Fruit fly (Drosophila melanogaster) whole organism, adult: ENCODE data around the gene Svip.

Experiments used
- CG5204 ChIP-seq: fragments of 200-800 bp; sonication (Bioruptor generic); optimal IDR thresholded peaks from 2 replicates; lab custom pipeline; 2016; ENCODE audit warnings: missing biosample characterization, missing genetic modification characterization
- CG7045 ChIP-seq: fragments of 200-800 bp; sonication (Bioruptor generic); optimal IDR thresholded peaks from 2 replicates; lab custom pipeline; 2017; ENCODE audit warnings: missing biosample characterization, mild to moderate bottlenecking, missing genetic modification characterization
- CG7101 ChIP-seq: fragments of 200-800 bp; sonication (Bioruptor generic); optimal IDR thresholded peaks from 2 replicates; lab custom pipeline; 2018; ENCODE audit warnings: missing biosample characterization, mild to moderate bottlenecking, missing genetic modification characterization, moderate library complexity
- Clk ChIP-seq: fragments of 200-800 bp; sonication (Bioruptor generic); optimal IDR thresholded peaks from 2 replicates; lab custom pipeline; 2017; ENCODE audit warnings: missing biosample characterization, missing genetic modification characterization
- Hr96 ChIP-seq: fragments of 200-800 bp; sonication (Bioruptor generic); optimal IDR thresholded peaks from 2 replicates; lab custom pipeline; 2016; ENCODE audit warnings: missing biosample characterization, missing genetic modification characterization
- Mnt ChIP-seq: fragments of 200-800 bp; sonication (Bioruptor generic); optimal IDR thresholded peaks from 2 replicates; lab custom pipeline; 2016; ENCODE audit warnings: missing biosample characterization, mild to moderate bottlenecking, missing genetic modification characterization
- ovo ChIP-seq: fragments of 200-800 bp; sonication (Bioruptor generic); optimal IDR thresholded peaks from 2 replicates; lab custom pipeline; 2016; ENCODE audit warnings: missing biosample characterization, missing genetic modification characterization

DNA sequence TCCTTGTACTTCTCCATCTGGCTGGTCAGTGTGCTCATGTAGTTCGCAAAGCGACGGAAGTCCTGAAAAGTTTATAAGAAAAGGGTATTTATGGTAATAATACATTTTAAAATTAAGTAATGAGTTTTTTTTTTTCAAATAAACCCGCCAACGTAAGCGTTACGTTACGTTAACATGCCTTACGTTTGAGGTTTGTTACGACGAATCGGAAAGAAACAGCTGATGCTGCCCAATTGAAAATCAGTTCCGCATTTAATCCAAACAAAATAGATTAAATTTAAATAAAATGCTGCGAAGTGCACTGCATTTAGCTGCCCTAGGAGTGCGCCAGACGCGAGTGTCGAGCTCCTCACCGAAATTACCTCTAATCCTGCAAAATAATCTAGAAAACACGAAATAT is 5.3 kb downstream of the Svip start, which contains the start of gene mRRF1:
- TF ChIP-seq CG5204 (GFP tag; lab: Kevin White, UChicago) (no peak), Clk (GFP tag; lab: Kevin White, UChicago) (no peak), CG7101 (tag; lab: Kevin White, UChicago) (no peak), ovo (GFP tag; lab: Kevin White, UChicago) (no peak), Mnt (GFP tag; lab: Kevin White, UChicago) (no peak), CG7045 (no peak), Hr96 (GFP tag; lab: Kevin White, UChicago) (no peak)
